In genomic region chr3L:4613846-4614247, dm6 we compare ENCODE assay signal across 1 fruit fly cellular context.
TF ChIP-seq lines count a peak whose summit lies in the region.

No protein-coding gene starts in this region.

TF ChIP-seq in whole organism, embryonic, 481 proteins besides CTCF, POLR2A, EP300 and RAD21 (continued from another document and continues in another):
- no peak for TF ChIP-seq H15 (GFP tag; IDR thresholded peaks at IDR 0.05; lab: Robert Waterston, UW)
- peak; percentile 47 for TF ChIP-seq sqz (GFP tag; optimal IDR thresholded peaks at IDR 0.05; lab: Kevin White, UChicago)
- no peak for TF ChIP-seq CG13287 (GFP tag; IDR thresholded peaks at IDR 0.05; lab: Robert Waterston, UW; ENCODE audit: partially characterized antibody)
- no peak for TF ChIP-seq nmo (GFP tag; optimal IDR thresholded peaks at IDR 0.05; lab: Kevin White, UChicago)
- TF ChIP-seq CG1529 (GFP tag; optimal IDR thresholded peaks at IDR 0.05; lab: Kevin White, UChicago) = peak; percentile 7
- no peak for TF ChIP-seq salm (tag; optimal IDR thresholded peaks at IDR 0.05; lab: Kevin White, UChicago)
- TF ChIP-seq Sry-β (GFP tag; optimal IDR thresholded peaks at IDR 0.05; lab: Kevin White, UChicago) = peak; percentile 4
- TF ChIP-seq br (optimal IDR thresholded peaks at IDR 0.05; lab: Kevin White, UChicago) = no peak
- peak; percentile 78; the same call in 1 of the 3 replicates for TF ChIP-seq CG2199 (GFP tag; IDR thresholded peaks at IDR 0.05; lab: Robert Waterston, UW)
- no peak for TF ChIP-seq repo (GFP tag; optimal IDR thresholded peaks at IDR 0.05; lab: Kevin White, UChicago)
- no peak for TF ChIP-seq B-H1 (GFP tag; IDR thresholded peaks at IDR 0.05; lab: Robert Waterston, UW)
- TF ChIP-seq CG13894 (tag; optimal IDR thresholded peaks at IDR 0.05; lab: Kevin White, UChicago) = peak; percentile 74
- peak; percentile 2 for TF ChIP-seq odd (GFP tag; optimal IDR thresholded peaks at IDR 0.05; lab: Kevin White, UChicago)
- TF ChIP-seq stwl (tag; optimal IDR thresholded peaks at IDR 0.05; lab: Kevin White, UChicago) = peak; percentile 23
- peak; percentile 48 for TF ChIP-seq CG14710 (tag; optimal IDR thresholded peaks at IDR 0.05; lab: Kevin White, UChicago)
- TF ChIP-seq Ravus (GFP tag; IDR thresholded peaks at IDR 0.05; lab: Robert Waterston, UW) = no peak
- TF ChIP-seq CG8290 (GFP tag; optimal IDR thresholded peaks at IDR 0.05; lab: Kevin White, UChicago) = peak; percentile 33
- peak; percentile 24 to 33 for TF ChIP-seq CG8290 (tag; optimal IDR thresholded peaks at IDR 0.05; lab: Kevin White, UChicago)
- TF ChIP-seq CG1792 (GFP tag; optimal IDR thresholded peaks at IDR 0.05; lab: Kevin White, UChicago) = peak; percentile 6
- 0 out of 2 replicates have a peak, but pooled peaks have one; percentile 6 for TF ChIP-seq onecut (GFP tag; IDR thresholded peaks at IDR 0.05; lab: Robert Waterston, UW)
- no peak for TF ChIP-seq tx (GFP tag; optimal IDR thresholded peaks at IDR 0.05; lab: Kevin White, UChicago)
- TF ChIP-seq twi (tag; optimal IDR thresholded peaks at IDR 0.05; lab: Kevin White, UChicago) = peak; percentile 79
- peak; percentile 35 for TF ChIP-seq CG10979 (tag; optimal IDR thresholded peaks at IDR 0.05; lab: Kevin White, UChicago)
- TF ChIP-seq CG1603 (tag; optimal IDR thresholded peaks at IDR 0.05; lab: Kevin White, UChicago) = peak; percentile 16
- no peak for TF ChIP-seq Dll (GFP tag; IDR thresholded peaks at IDR 0.05; lab: Robert Waterston, UW; ENCODE audit: partially characterized antibody)
- no peak for TF ChIP-seq CG9609 (GFP tag; optimal IDR thresholded peaks at IDR 0.05; lab: Kevin White, UChicago)
- TF ChIP-seq CG2116 (GFP tag; optimal IDR thresholded peaks at IDR 0.05; lab: Kevin White, UChicago) = peak; percentile 10
- no peak for TF ChIP-seq sd (tag; optimal IDR thresholded peaks at IDR 0.05; lab: Kevin White, UChicago)
- peak; percentile 29 for TF ChIP-seq tin (GFP tag; optimal IDR thresholded peaks at IDR 0.05; lab: Kevin White, UChicago)
- no peak for TF ChIP-seq CG1602 (GFP tag; optimal IDR thresholded peaks at IDR 0.05; lab: Kevin White, UChicago)
- TF ChIP-seq phol (tag; optimal IDR thresholded peaks at IDR 0.05; lab: Kevin White, UChicago) = no peak
- TF ChIP-seq jigr1 (GFP tag; IDR thresholded peaks at IDR 0.05; lab: Robert Waterston, UW) = no peak
- no peak for TF ChIP-seq Opbp (GFP tag; IDR thresholded peaks at IDR 0.05; lab: Robert Waterston, UW; ENCODE audit: partially characterized antibody)
- TF ChIP-seq CG6813 (GFP tag; optimal IDR thresholded peaks at IDR 0.05; lab: Kevin White, UChicago) = peak; percentile 23
- no peak for TF ChIP-seq CG30403 (GFP tag; optimal IDR thresholded peaks at IDR 0.05; lab: Kevin White, UChicago)
- TF ChIP-seq ken (GFP tag; IDR thresholded peaks at IDR 0.05; lab: Robert Waterston, UW) = no peak
- peak; percentile 34 for TF ChIP-seq bab2 (GFP tag; optimal IDR thresholded peaks at IDR 0.05; lab: Kevin White, UChicago)
- TF ChIP-seq CG17385 (GFP tag; optimal IDR thresholded peaks at IDR 0.05; lab: Kevin White, UChicago) = no peak
- peak; percentile 27 for TF ChIP-seq dm (GFP tag; optimal IDR thresholded peaks at IDR 0.05; lab: Kevin White, UChicago)
- TF ChIP-seq CG6683 (GFP tag; optimal IDR thresholded peaks at IDR 0.05; lab: Kevin White, UChicago) = no peak
- TF ChIP-seq CG15479 (GFP tag; optimal IDR thresholded peaks at IDR 0.05; lab: Kevin White, UChicago) = peak; percentile 44
- TF ChIP-seq Six4 (GFP tag; optimal IDR thresholded peaks at IDR 0.05; lab: Kevin White, UChicago) = peak; percentile 47
- TF ChIP-seq z (GFP tag; IDR thresholded peaks at IDR 0.05; lab: Robert Waterston, UW) = no peak
- TF ChIP-seq Kr (GFP tag; optimal IDR thresholded peaks at IDR 0.05; lab: Kevin White, UChicago) = peak; percentile 83
- TF ChIP-seq org-1 (GFP tag; optimal IDR thresholded peaks at IDR 0.05; lab: Kevin White, UChicago) = no peak
- TF ChIP-seq Hr51 (GFP tag; optimal IDR thresholded peaks at IDR 0.05; lab: Kevin White, UChicago) = no peak
- TF ChIP-seq PHDP (tag; optimal IDR thresholded peaks at IDR 0.05; lab: Kevin White, UChicago) = no peak
- peak; percentile 68 for TF ChIP-seq CG8924 (tag; optimal IDR thresholded peaks at IDR 0.05; lab: Kevin White, UChicago)
- no peak for TF ChIP-seq cas (GFP tag; IDR thresholded peaks at IDR 0.05; lab: Robert Waterston, UW)
- TF ChIP-seq Mad (GFP tag; optimal IDR thresholded peaks at IDR 0.05; lab: Kevin White, UChicago) = no peak
- TF ChIP-seq Dfd (GFP tag; optimal IDR thresholded peaks at IDR 0.05; lab: Kevin White, UChicago) = no peak
- TF ChIP-seq TFAM (GFP tag; optimal IDR thresholded peaks at IDR 0.05; lab: Kevin White, UChicago) = no peak
- peak; percentile 38 for TF ChIP-seq hkb (optimal IDR thresholded peaks at IDR 0.05; lab: Kevin White, UChicago)
- peak; percentile 13; the same call in 1 of the 2 replicates for TF ChIP-seq hkb (GFP tag; IDR thresholded peaks at IDR 0.05; lab: Robert Waterston, UW)
- TF ChIP-seq row (GFP tag; IDR thresholded peaks at IDR 0.05; lab: Robert Waterston, UW) = peak; percentile 40; the same call in 2 of the 3 replicates
- peak; percentile 62 for TF ChIP-seq CG9727 (GFP tag; optimal IDR thresholded peaks at IDR 0.05; lab: Kevin White, UChicago)
- peak; percentile 54; the same call in 1 of the 2 replicates for TF ChIP-seq Xrp1 (GFP tag; IDR thresholded peaks at IDR 0.05; lab: Robert Waterston, UW)
- TF ChIP-seq CG12659 (GFP tag; optimal IDR thresholded peaks at IDR 0.05; lab: Kevin White, UChicago) = no peak
- TF ChIP-seq unpg (GFP tag; optimal IDR thresholded peaks at IDR 0.05; lab: Kevin White, UChicago) = no peak
- TF ChIP-seq sens (GFP tag; lab: Kevin White, UChicago) = peak; percentile 85
- no peak for TF ChIP-seq Camta (GFP tag; optimal IDR thresholded peaks at IDR 0.05; lab: Kevin White, UChicago)
- peak; percentile 55 for TF ChIP-seq CG33557 (GFP tag; optimal IDR thresholded peaks at IDR 0.05; lab: Kevin White, UChicago)
- TF ChIP-seq CG10462 (GFP tag; optimal IDR thresholded peaks at IDR 0.05; lab: Kevin White, UChicago) = no peak
- peak; percentile 42 for TF ChIP-seq D19A (tag; optimal IDR thresholded peaks at IDR 0.05; lab: Kevin White, UChicago)
- peak; percentile 66 for TF ChIP-seq CG7745 (tag; optimal IDR thresholded peaks at IDR 0.05; lab: Kevin White, UChicago)
- TF ChIP-seq HLHmδ (GFP tag; optimal IDR thresholded peaks at IDR 0.05; lab: Kevin White, UChicago) = peak; percentile 34
- no peak for TF ChIP-seq Bteb2 (GFP tag; optimal IDR thresholded peaks at IDR 0.05; lab: Kevin White, UChicago)
- TF ChIP-seq CG2712 (tag; optimal IDR thresholded peaks at IDR 0.05; lab: Kevin White, UChicago) = peak; percentile 44
- no peak for TF ChIP-seq abd-A (tag; optimal IDR thresholded peaks at IDR 0.05; lab: Kevin White, UChicago)
- TF ChIP-seq D (optimal IDR thresholded peaks at IDR 0.05; lab: Kevin White, UChicago) = no peak
- peak; percentile 23 for TF ChIP-seq D (GFP tag; optimal IDR thresholded peaks at IDR 0.05; lab: Kevin White, UChicago)
- no peak for TF ChIP-seq Hmx (GFP tag; optimal IDR thresholded peaks at IDR 0.05; lab: Kevin White, UChicago)
- peak; percentile 2 for TF ChIP-seq trem (tag; optimal IDR thresholded peaks at IDR 0.05; lab: Kevin White, UChicago)
- TF ChIP-seq NC2β (GFP tag; optimal IDR thresholded peaks at IDR 0.05; lab: Kevin White, UChicago) = peak; percentile 40
- peak; percentile 22 for TF ChIP-seq tio (GFP tag; optimal IDR thresholded peaks at IDR 0.05; lab: Kevin White, UChicago)
- peak; percentile 15 for TF ChIP-seq CG3838 (GFP tag; optimal IDR thresholded peaks at IDR 0.05; lab: Kevin White, UChicago)
- no peak for TF ChIP-seq CG15269 (tag; optimal IDR thresholded peaks at IDR 0.05; lab: Kevin White, UChicago)
- peak; percentile 99 for TF ChIP-seq CG18476 (GFP tag; optimal IDR thresholded peaks at IDR 0.05; lab: Kevin White, UChicago)
- peak; percentile 16 for TF ChIP-seq CG4707 (GFP tag; optimal IDR thresholded peaks at IDR 0.05; lab: Kevin White, UChicago)
- TF ChIP-seq crp (GFP tag; optimal IDR thresholded peaks at IDR 0.05; lab: Kevin White, UChicago) = peak in 1 of 2 experiments; percentile 56
- no peak for TF ChIP-seq Ssrp (tag; optimal IDR thresholded peaks at IDR 0.05; lab: Kevin White, UChicago)
- TF ChIP-seq zf30C (GFP tag; optimal IDR thresholded peaks at IDR 0.05; lab: Kevin White, UChicago) = peak; percentile 85
- TF ChIP-seq Dad (GFP tag; optimal IDR thresholded peaks at IDR 0.05; lab: Kevin White, UChicago) = no peak
- peak; percentile 39 for TF ChIP-seq CrebB (tag; optimal IDR thresholded peaks at IDR 0.05; lab: Kevin White, UChicago)
- TF ChIP-seq Bgb (GFP tag; IDR thresholded peaks at IDR 0.05; lab: Robert Waterston, UW; ENCODE audit: partially characterized antibody) = no peak
- TF ChIP-seq CG17359 (tag; optimal IDR thresholded peaks at IDR 0.05; lab: Kevin White, UChicago) = peak; percentile 2
- no peak for TF ChIP-seq CG8944 (GFP tag; optimal IDR thresholded peaks at IDR 0.05; lab: Kevin White, UChicago)
- no peak for TF ChIP-seq da (GFP tag; optimal IDR thresholded peaks at IDR 0.05; lab: Kevin White, UChicago)
- TF ChIP-seq insv (GFP tag; optimal IDR thresholded peaks at IDR 0.05; lab: Kevin White, UChicago) = no peak
- no peak for TF ChIP-seq Scr (GFP tag; IDR thresholded peaks at IDR 0.05; lab: Robert Waterston, UW; ENCODE audit: partially characterized antibody)
- TF ChIP-seq Myb (GFP tag; optimal IDR thresholded peaks at IDR 0.05; lab: Kevin White, UChicago) = no peak
- TF ChIP-seq Oli (tag; optimal IDR thresholded peaks at IDR 0.05; lab: Kevin White, UChicago) = no peak
- TF ChIP-seq zfh2 (GFP tag; optimal IDR thresholded peaks at IDR 0.05; lab: Kevin White, UChicago) = no peak
- no peak for TF ChIP-seq CG18764 (GFP tag; optimal IDR thresholded peaks at IDR 0.05; lab: Kevin White, UChicago)
- TF ChIP-seq CG2678 (tag; optimal IDR thresholded peaks at IDR 0.05; lab: Kevin White, UChicago) = peak; percentile 13
- TF ChIP-seq toy (GFP tag; IDR thresholded peaks at IDR 0.05; lab: Robert Waterston, UW) = no peak
- peak; percentile 20 for TF ChIP-seq fd102C (GFP tag; optimal IDR thresholded peaks at IDR 0.05; lab: Kevin White, UChicago)
- no peak for TF ChIP-seq peb (GFP tag; IDR thresholded peaks at IDR 0.05; lab: Robert Waterston, UW)
- TF ChIP-seq dmrt11E (tag; optimal IDR thresholded peaks at IDR 0.05; lab: Kevin White, UChicago) = peak; percentile 64
- no peak for TF ChIP-seq ab (GFP tag; optimal IDR thresholded peaks at IDR 0.05; lab: Kevin White, UChicago)
- peak; percentile 42 for TF ChIP-seq CG17829 (tag; optimal IDR thresholded peaks at IDR 0.05; lab: Kevin White, UChicago)
- no peak for TF ChIP-seq CG2129 (GFP tag; IDR thresholded peaks at IDR 0.05; lab: Robert Waterston, UW; ENCODE audit: partially characterized antibody)
- TF ChIP-seq C15 (GFP tag; IDR thresholded peaks at IDR 0.05; lab: Robert Waterston, UW) = no peak
- TF ChIP-seq Doc2 (GFP tag; IDR thresholded peaks at IDR 0.05; lab: Robert Waterston, UW) = no peak
- TF ChIP-seq CG10959 (GFP tag; IDR thresholded peaks at IDR 0.05; lab: Robert Waterston, UW) = 0 out of 2 replicates have a peak, but pooled peaks have one; percentile 12
- peak; percentile 8 for TF ChIP-seq fd64A (GFP tag; optimal IDR thresholded peaks at IDR 0.05; lab: Kevin White, UChicago)
- TF ChIP-seq Asciz (GFP tag; optimal IDR thresholded peaks at IDR 0.05; lab: Kevin White, UChicago) = peak; percentile 36
- TF ChIP-seq CG2875 (GFP tag; optimal IDR thresholded peaks at IDR 0.05; lab: Kevin White, UChicago) = no peak
- TF ChIP-seq BtbVII (GFP tag; optimal IDR thresholded peaks at IDR 0.05; lab: Kevin White, UChicago) = peak; percentile 9
- TF ChIP-seq Blimp-1 (GFP tag; optimal IDR thresholded peaks at IDR 0.05; lab: Kevin White, UChicago) = peak; percentile 69
- TF ChIP-seq bowl (GFP tag; IDR thresholded peaks at IDR 0.05; lab: Robert Waterston, UW) = no peak
- peak in 1 of 2 experiments; percentile 80 for TF ChIP-seq tll (GFP tag; optimal IDR thresholded peaks at IDR 0.05; lab: Kevin White, UChicago)
- 0 out of 3 replicates have a peak, but pooled peaks have one; percentile 41 for TF ChIP-seq zfh1 (GFP tag; IDR thresholded peaks at IDR 0.05; lab: Robert Waterston, UW)
- peak; percentile 21 for TF ChIP-seq CG11398 (GFP tag; optimal IDR thresholded peaks at IDR 0.05; lab: Kevin White, UChicago)
- peak; percentile 5 for TF ChIP-seq CG3407 (GFP tag; optimal IDR thresholded peaks at IDR 0.05; lab: Kevin White, UChicago)
- TF ChIP-seq CG30020 (tag; optimal IDR thresholded peaks at IDR 0.05; lab: Kevin White, UChicago) = no peak
- peak; percentile 75 for TF ChIP-seq CG15696 (tag; optimal IDR thresholded peaks at IDR 0.05; lab: Kevin White, UChicago)
- TF ChIP-seq Optix (GFP tag; IDR thresholded peaks at IDR 0.05; lab: Robert Waterston, UW) = no peak
- no peak for TF ChIP-seq vfl (GFP tag; optimal IDR thresholded peaks at IDR 0.05; lab: Kevin White, UChicago)
- peak; percentile 75 for TF ChIP-seq ac (GFP tag; optimal IDR thresholded peaks at IDR 0.05; lab: Kevin White, UChicago)
- no peak for TF ChIP-seq CG11723 (GFP tag; optimal IDR thresholded peaks at IDR 0.05; lab: Kevin White, UChicago)
- peak; percentile 9 for TF ChIP-seq chn (GFP tag; optimal IDR thresholded peaks at IDR 0.05; lab: Kevin White, UChicago)
- no peak for TF ChIP-seq B-H2 (GFP tag; optimal IDR thresholded peaks at IDR 0.05; lab: Kevin White, UChicago)
- no peak for TF ChIP-seq pfk (GFP tag; optimal IDR thresholded peaks at IDR 0.05; lab: Kevin White, UChicago)
- peak in 1 of 2 experiments; percentile 41 for TF ChIP-seq bsh (GFP tag; optimal IDR thresholded peaks at IDR 0.05; lab: Kevin White, UChicago)
- peak; percentile 12 for TF ChIP-seq Hr3 (GFP tag; optimal IDR thresholded peaks at IDR 0.05; lab: Kevin White, UChicago)
- TF ChIP-seq slbo (GFP tag; IDR thresholded peaks at IDR 0.05; lab: Robert Waterston, UW) = no peak
- peak; percentile 8 for TF ChIP-seq Hsf (GFP tag; optimal IDR thresholded peaks at IDR 0.05; lab: Kevin White, UChicago)
- no peak for TF ChIP-seq lilli (GFP tag; optimal IDR thresholded peaks at IDR 0.05; lab: Kevin White, UChicago)
- peak; percentile 6 for TF ChIP-seq CG6254 (GFP tag; optimal IDR thresholded peaks at IDR 0.05; lab: Kevin White, UChicago)
- no peak for TF ChIP-seq ATbp (GFP tag; optimal IDR thresholded peaks at IDR 0.05; lab: Kevin White, UChicago)
- peak in 1 of 3 experiments; percentile 39 for TF ChIP-seq lola (GFP tag; optimal IDR thresholded peaks at IDR 0.05; lab: Kevin White, UChicago)
- no peak for TF ChIP-seq Tbp (GFP tag; optimal IDR thresholded peaks at IDR 0.05; lab: Kevin White, UChicago)
- peak; percentile 31 for TF ChIP-seq CG18262 (tag; optimal IDR thresholded peaks at IDR 0.05; lab: Kevin White, UChicago)
- TF ChIP-seq D19B (GFP tag; optimal IDR thresholded peaks at IDR 0.05; lab: Kevin White, UChicago) = no peak
